5 worm cellular contexts compared by ENCODE assay signal in the genomic region with DNA sequence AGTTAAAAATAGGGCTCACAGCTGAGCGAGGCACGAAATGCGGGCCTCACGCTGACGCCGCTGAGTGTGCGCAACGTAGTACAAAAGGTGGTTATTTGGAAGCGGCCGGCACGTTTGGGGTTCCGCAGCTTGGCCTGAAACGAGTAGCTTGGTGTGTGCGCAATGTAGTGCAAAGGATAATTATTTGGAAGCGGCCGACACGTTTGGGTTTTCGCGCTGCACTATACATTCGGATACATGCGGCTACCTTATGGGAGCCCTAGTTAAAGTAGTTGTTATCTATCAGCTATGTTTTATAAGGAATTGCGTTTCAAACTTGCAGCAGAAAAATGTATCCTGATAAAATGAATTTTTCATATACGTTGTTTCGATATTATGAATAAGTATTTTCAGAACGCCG.
TF ChIP-seq lines count a peak whose summit lies in the region.

A gene (minus strand): TSS at position 23 of the 400 bp plus-strand sequence.

TF ChIP-seq in whole organism, L1 larva, 84 proteins besides CTCF, POLR2A, EP300 and RAD21:
- TF ChIP-seq dpl-1 (GFP tag; optimal IDR thresholded peaks at IDR 0.05; lab: Kevin White, UChicago) (no peak), grh-1 (GFP tag; IDR thresholded peaks at IDR 0.05; lab: Robert Waterston, UW) (peak; percentile 24; the same call in 1 of the 2 replicates), snpc-4 (tag; optimal IDR thresholded peaks at IDR 0.05; lab: Kevin White, UChicago) (peak; percentile 61), nhr-47 (tag; optimal IDR thresholded peaks at IDR 0.05; lab: Kevin White, UChicago) (peak; percentile 14)

TF ChIP-seq in whole organism, L2 larva, 48 proteins besides CTCF, POLR2A, EP300 and RAD21:
- TF ChIP-seq R02D3.7 (tag; optimal IDR thresholded peaks at IDR 0.05; lab: Kevin White, UChicago) (no peak), snpc-4 (tag; optimal IDR thresholded peaks at IDR 0.05; lab: Kevin White, UChicago) (peak; percentile 73)

TF ChIP-seq in whole organism, L4 larva, 104 proteins besides CTCF, POLR2A, EP300 and RAD21:
- TF ChIP-seq zag-1 (tag; optimal IDR thresholded peaks at IDR 0.05; lab: Kevin White, UChicago) (no peak), pha-4 (GFP tag; IDR thresholded peaks at IDR 0.05; lab: Robert Waterston, UW) (no peak), pha-4 (tag; optimal IDR thresholded peaks at IDR 0.05; lab: Kevin White, UChicago) (no peak), ama-1 (optimal IDR thresholded peaks at IDR 0.05; lab: Kevin White, UChicago) (no peak), zip-2 (tag; optimal IDR thresholded peaks at IDR 0.05; lab: Kevin White, UChicago) (no peak), daf-8 (GFP tag; IDR thresholded peaks at IDR 0.05; lab: Robert Waterston, UW) (no peak), spr-1 (tag; optimal IDR thresholded peaks at IDR 0.05; lab: Kevin White, UChicago) (no peak), vab-7 (GFP tag; IDR thresholded peaks at IDR 0.05; lab: Robert Waterston, UW) (no peak), snpc-4 (tag; optimal IDR thresholded peaks at IDR 0.05; lab: Kevin White, UChicago) (no peak), T26A8.4 (GFP tag; IDR thresholded peaks at IDR 0.05; lab: Robert Waterston, UW) (no peak), aha-1 (tag; lab: Kevin White, UChicago) (peak; percentile 84), fkh-10 (GFP tag; optimal IDR thresholded peaks at IDR 0.05; lab: Kevin White, UChicago) (no peak), dmd-6 (GFP tag; IDR thresholded peaks at IDR 0.05; lab: Robert Waterston, UW) (0 out of 2 replicates have a peak, but pooled peaks have one; percentile 7), mes-2 (tag; optimal IDR thresholded peaks at IDR 0.05; lab: Kevin White, UChicago; ENCODE audit: poor library complexity, severe bottlenecking) (no peak), set-16 (GFP tag; IDR thresholded peaks at IDR 0.05; lab: Robert Waterston, UW) (peak; percentile 37; the same call in 1 of the 2 replicates), ces-1 (GFP tag; optimal IDR thresholded peaks at IDR 0.05; lab: Kevin White, UChicago) (no peak), ztf-7 (tag; optimal IDR thresholded peaks at IDR 0.05; lab: Kevin White, UChicago) (no peak), nhr-10 (tag; optimal IDR thresholded peaks at IDR 0.05; lab: Kevin White, UChicago) (no peak), egl-43 (GFP tag; IDR thresholded peaks at IDR 0.05; lab: Robert Waterston, UW) (0 out of 2 replicates have a peak, but pooled peaks have one; percentile 39), madf-9 (GFP tag; conservative IDR thresholded peaks at IDR 0.05; lab: Robert Waterston, UW) (no peak), Y105C5A.15 (GFP tag; IDR thresholded peaks at IDR 0.05; lab: Robert Waterston, UW) (no peak), spr-3 (GFP tag; optimal IDR thresholded peaks at IDR 0.05; lab: Kevin White, UChicago) (no peak), lin-38 (GFP tag; IDR thresholded peaks at IDR 0.05; lab: Robert Waterston, UW) (0 out of 2 replicates have a peak, but pooled peaks have one; percentile 5), mxl-3 (GFP tag; optimal IDR thresholded peaks at IDR 0.05; lab: Kevin White, UChicago) (no peak), skn-1 (tag; optimal IDR thresholded peaks at IDR 0.05; lab: Kevin White, UChicago) (no peak), nhr-28 (tag; optimal IDR thresholded peaks at IDR 0.05; lab: Kevin White, UChicago) (no peak)

TF ChIP-seq in whole organism, mixed stage, embryonic, 35 proteins besides CTCF, POLR2A, EP300 and RAD21:
- TF ChIP-seq mab-5 (tag; optimal IDR thresholded peaks at IDR 0.05; lab: Kevin White, UChicago) (no peak), drap-1 (GFP tag; optimal IDR thresholded peaks at IDR 0.05; lab: Kevin White, UChicago) (peak; percentile 39)

TF ChIP-seq in whole organism, young adult, 124 proteins besides CTCF, POLR2A, EP300 and RAD21:
- TF ChIP-seq snpc-1.1 (tag; optimal IDR thresholded peaks at IDR 0.05; lab: Kevin White, UChicago; ENCODE audit: insufficient read depth): peak; percentile 10
- no peak for TF ChIP-seq unc-62 (GFP tag; optimal IDR thresholded peaks at IDR 0.05; lab: Kevin White, UChicago)
- no peak for TF ChIP-seq K11D2.4 (GFP tag; IDR thresholded peaks at IDR 0.05; lab: Robert Waterston, UW)
- TF ChIP-seq snpc-4 (GFP tag; optimal IDR thresholded peaks at IDR 0.05; lab: Kevin White, UChicago): no peak
- peak in 2 of 4 experiments; percentile 67 to 75 for TF ChIP-seq snpc-4 (tag; optimal IDR thresholded peaks at IDR 0.05; lab: Kevin White, UChicago)
- TF ChIP-seq die-1 (tag; optimal IDR thresholded peaks at IDR 0.05; lab: Kevin White, UChicago): no peak
- TF ChIP-seq mxl-1 (tag; optimal IDR thresholded peaks at IDR 0.05; lab: Kevin White, UChicago): no peak
- TF ChIP-seq nfya-1 (tag; optimal IDR thresholded peaks at IDR 0.05; lab: Kevin White, UChicago; ENCODE audit: borderline replicate concordance, insufficient read depth): no peak
- TF ChIP-seq zfh-2 (GFP tag; conservative IDR thresholded peaks at IDR 0.05; lab: Robert Waterston, UW): 0 out of 2 replicates have a peak, but pooled peaks have one; percentile 27
- TF ChIP-seq hmg-20 (GFP tag; IDR thresholded peaks at IDR 0.05; lab: Robert Waterston, UW): no peak
- peak; percentile 15; the same call in 1 of the 2 replicates for TF ChIP-seq hmg-1.2 (GFP tag; IDR thresholded peaks at IDR 0.05; lab: Robert Waterston, UW)
TF ChIP-seq in whole organism, young adult: peak in this region for 4.
